Worm (Caenorhabditis elegans) whole organism, young adult: ENCODE results near the gene T07F8.4.
A peak's percentile ranks its signal among the peaks of the same experiment; 100 is the strongest.

Experiments used
- B0336.3 ChIP-seq: fragments of 200-800 bp; sonication (Bioruptor generic); IDR thresholded peaks from 2 replicates; pipeline ENCODE4 v1.3.6; 2022; ENCODE audit warnings: missing genetic modification characterization, missing compliant biosample characterization
- F10E7.11 ChIP-seq: sonication (generic microtip); optimal IDR thresholded peaks from 2 replicates; lab custom pipeline; 2017; ENCODE audit warnings: mild to moderate bottlenecking, missing genetic modification characterization, moderate library complexity, missing compliant biosample characterization
- F22D6.2 ChIP-seq: sonication (generic microtip); optimal IDR thresholded peaks from 2 replicates; lab custom pipeline; 2016; ENCODE audit warnings: mild to moderate bottlenecking, missing genetic modification characterization, missing compliant biosample characterization
- F23B12.7 ChIP-seq: sonication (generic microtip); optimal IDR thresholded peaks from 2 replicates; lab custom pipeline; 2017; ENCODE audit warnings: missing genetic modification characterization, mild to moderate bottlenecking, missing compliant biosample characterization, antibody characterized with exemption, moderate library complexity; ENCODE audit not compliant: insufficient read depth
- K11D2.4 ChIP-seq: fragments of 200-800 bp; sonication (Bioruptor generic); IDR thresholded peaks from 2 replicates; pipeline ENCODE4 v1.3.6; 2022; ENCODE audit warnings: missing genetic modification reagents, missing genetic modification characterization, missing compliant biosample characterization
- Y95B8A.8 ChIP-seq: fragments of 200-800 bp; sonication (Bioruptor generic); IDR thresholded peaks from 2 replicates; pipeline ENCODE4 v1.3.6; 2022; ENCODE audit warnings: missing genetic modification reagents, missing genetic modification characterization, missing compliant biosample characterization
- ama-1 ChIP-seq, 3 experiments: fragments of 150-350 bp in 1 of 3; sonication (generic microtip) in 2 of 3; optimal IDR thresholded peaks; 2 replicates each; lab custom pipeline; 2014 to 2018; ENCODE audit warnings: missing biosample characterization in 2 of 3, missing genetic modification characterization in 2 of 3, missing genetic modification reagents in 2 of 3
- aptf-2 ChIP-seq: fragments of 200-800 bp; sonication (Bioruptor generic); conservative IDR thresholded peaks from 2 replicates; pipeline ENCODE4 v1.3.6; 2022; ENCODE audit warnings: missing genetic modification reagents, missing genetic modification characterization, missing compliant biosample characterization
- attf-3 ChIP-seq: fragments of 200-800 bp; sonication (Bioruptor generic); conservative IDR thresholded peaks from 2 replicates; pipeline ENCODE4 v1.3.6; 2022; ENCODE audit warnings: missing genetic modification reagents, missing genetic modification characterization, missing compliant biosample characterization
- bed-1 ChIP-seq: fragments of 200-800 bp; sonication (Bioruptor generic); IDR thresholded peaks from 2 replicates; pipeline ENCODE4 v1.3.6; 2022; ENCODE audit warnings: missing genetic modification reagents, missing genetic modification characterization, missing compliant biosample characterization
- bed-2 ChIP-seq: fragments of 200-800 bp; sonication (Bioruptor generic); IDR thresholded peaks from 2 replicates; pipeline ENCODE4 v1.3.6; 2022; ENCODE audit warnings: missing genetic modification reagents, missing genetic modification characterization, missing compliant biosample characterization
- ceh-27 ChIP-seq: fragments of 200-800 bp; sonication (Bioruptor generic); optimal IDR thresholded peaks from 2 replicates; lab custom pipeline; 2018; ENCODE audit warnings: mild to moderate bottlenecking, missing genetic modification characterization, moderate library complexity, missing compliant biosample characterization
- dpl-1 ChIP-seq: fragments of 150-350 bp; optimal IDR thresholded peaks from 2 replicates; lab custom pipeline; 2014; ENCODE audit warnings: missing biosample characterization, missing genetic modification reagents, missing genetic modification characterization
- efl-1 ChIP-seq: fragments of 150-350 bp; optimal IDR thresholded peaks from 2 replicates; lab custom pipeline; 2014; ENCODE audit warnings: missing biosample characterization, missing genetic modification reagents, missing genetic modification characterization
- ekl-4 ChIP-seq: fragments of 200-800 bp; sonication (Bioruptor generic); IDR thresholded peaks from 2 replicates; pipeline ENCODE4 v1.3.6; 2022; ENCODE audit warnings: missing genetic modification reagents, missing genetic modification characterization, missing compliant biosample characterization
- fkh-3 ChIP-seq: sonication (generic microtip); optimal IDR thresholded peaks from 2 replicates; lab custom pipeline; 2016; ENCODE audit warnings: mild to moderate bottlenecking, missing genetic modification characterization, missing compliant biosample characterization
- him-1 ChIP-seq: sonication (generic microtip); optimal IDR thresholded peaks from 2 replicates; lab custom pipeline; 2016; ENCODE audit warnings: missing genotype, missing genetic modification reagents, missing genetic modification characterization, missing compliant biosample characterization
- hlh-26 ChIP-seq: fragments of 200-800 bp; sonication (Bioruptor generic); conservative IDR thresholded peaks from 2 replicates; pipeline ENCODE4 v1.3.6; 2022; ENCODE audit warnings: missing genetic modification reagents, missing genetic modification characterization, missing compliant biosample characterization
- hrde-1 ChIP-seq: sonication (generic microtip); optimal IDR thresholded peaks from 2 replicates; lab custom pipeline; 2016; ENCODE audit warnings: missing genetic modification characterization, mild to moderate bottlenecking, missing compliant biosample characterization, moderate library complexity, missing genotype, missing genetic modification reagents, borderline replicate concordance
- let-526 ChIP-seq: fragments of 200-800 bp; sonication (Bioruptor generic); IDR thresholded peaks from 2 replicates; pipeline ENCODE4 v1.3.6; 2022; ENCODE audit warnings: missing genetic modification reagents, missing genetic modification characterization, missing compliant biosample characterization
- lin-35 ChIP-seq, 3 experiments: fragments of 150-350 bp in 2 of 3; sonication (generic microtip) in 1 of 3; optimal IDR thresholded peaks; 2 replicates each; lab custom pipeline; 2014 to 2018; ENCODE audit warnings: missing biosample characterization in 3 of 3, missing genetic modification characterization in 3 of 3, missing genetic modification reagents in 3 of 3
- lin-54 ChIP-seq: fragments of 200-800 bp; sonication (Bioruptor generic); optimal IDR thresholded peaks from 2 replicates; lab custom pipeline; 2018; ENCODE audit warnings: mild to moderate bottlenecking, missing genetic modification characterization, missing compliant biosample characterization
- lsl-1 ChIP-seq: fragments of 200-800 bp; sonication (Bioruptor generic); optimal IDR thresholded peaks from 2 replicates; lab custom pipeline; 2018; ENCODE audit warnings: mild to moderate bottlenecking, missing genetic modification characterization, moderate library complexity, missing compliant biosample characterization
- madf-10 ChIP-seq: sonication (generic microtip); optimal IDR thresholded peaks from 2 replicates; lab custom pipeline; 2016; ENCODE audit warnings: mild to moderate bottlenecking, missing genetic modification characterization, missing compliant biosample characterization
- mcd-1 ChIP-seq: fragments of 200-800 bp; sonication (Bioruptor generic); IDR thresholded peaks from 2 replicates; pipeline ENCODE4 v1.3.6; 2022; ENCODE audit warnings: missing genetic modification reagents, missing genetic modification characterization, missing compliant biosample characterization
- mel-28 ChIP-seq: sonication (generic microtip); optimal IDR thresholded peaks from 2 replicates; lab custom pipeline; 2016; ENCODE audit warnings: borderline replicate concordance, mild to moderate bottlenecking, missing genetic modification characterization, missing compliant biosample characterization
- nfyb-1 ChIP-seq: fragments of 200-800 bp; sonication (Bioruptor generic); IDR thresholded peaks from 2 replicates; pipeline ENCODE4 v1.3.6; 2022; ENCODE audit warnings: missing genetic modification reagents, missing genetic modification characterization, missing compliant biosample characterization
- nhr-120 ChIP-seq: fragments of 200-800 bp; sonication (Bioruptor generic); IDR thresholded peaks from 2 replicates; pipeline ENCODE4 v1.3.6; 2022; ENCODE audit warnings: missing genetic modification characterization, missing compliant biosample characterization
- nhr-80 ChIP-seq: sonication (generic microtip); optimal IDR thresholded peaks from 2 replicates; lab custom pipeline; 2016; ENCODE audit warnings: missing genetic modification characterization, missing compliant biosample characterization
- pbrm-1 ChIP-seq: fragments of 200-800 bp; sonication (Bioruptor generic); IDR thresholded peaks from 2 replicates; pipeline ENCODE4 v1.3.6; 2022; ENCODE audit warnings: missing genetic modification reagents, missing genetic modification characterization, missing compliant biosample characterization
- snpc-1.1 ChIP-seq: sonication (generic microtip); optimal IDR thresholded peaks from 2 replicates; lab custom pipeline; 2017; ENCODE audit warnings: missing genetic modification characterization, mild to moderate bottlenecking, missing compliant biosample characterization, antibody characterized with exemption, moderate library complexity, missing genotype, missing genetic modification reagents; ENCODE audit not compliant: insufficient read depth
- snpc-1.3 ChIP-seq: sonication (generic microtip); optimal IDR thresholded peaks from 2 replicates; lab custom pipeline; 2017; ENCODE audit warnings: missing genetic modification characterization, mild to moderate bottlenecking, missing compliant biosample characterization, antibody characterized with exemption, moderate library complexity, missing genotype, missing genetic modification reagents; ENCODE audit not compliant: insufficient read depth
- unc-62 ChIP-seq: fragments of 150-350 bp; optimal IDR thresholded peaks from 2 replicates; lab custom pipeline; 2014; ENCODE audit warnings: missing biosample characterization, missing genetic modification reagents, missing genetic modification characterization
- ztf-26 ChIP-seq: sonication (generic microtip); optimal IDR thresholded peaks from 2 replicates; lab custom pipeline; 2017; ENCODE audit warnings: missing genetic modification characterization, missing compliant biosample characterization

The T07F8.4 gene

DNA sequence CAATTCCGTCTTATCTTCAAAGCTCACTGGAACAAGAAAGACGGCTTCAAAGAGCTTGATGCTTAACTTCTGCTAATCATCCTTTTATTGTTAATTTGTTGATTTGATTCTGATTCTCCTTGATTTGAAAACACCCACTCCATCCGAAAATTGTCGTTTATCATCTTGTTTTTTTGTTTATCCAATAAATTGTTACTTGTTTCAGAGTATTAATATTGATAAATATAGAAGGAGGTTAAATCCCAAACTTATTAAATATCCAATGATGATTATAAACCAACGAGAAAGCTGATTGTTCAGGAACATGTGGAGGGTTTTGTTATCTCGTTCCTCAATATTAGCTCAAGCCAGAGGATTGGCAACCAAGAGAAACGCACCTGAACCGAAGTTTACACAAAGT lies 19.1 kb downstream of the T07F8.4 start, which contains the start of gene F10E7.6:
Gene F10E7.6, plus strand, starts transcription at position 301 of the 400 bp plus-strand sequence.
- TF ChIP-seq F22D6.2 (tag; lab: Kevin White, UChicago) (no peak), efl-1 (no peak), ama-1 (optimal IDR thresholded peaks at IDR 0.05; lab: Kevin White, UChicago) (no peak), ama-1 (GFP tag; optimal IDR thresholded peaks at IDR 0.05; lab: Kevin White, UChicago) (no peak), K11D2.4 (no peak), bed-1 (GFP tag; lab: Robert Waterston, UW) (no peak), unc-62 (GFP tag; lab: Kevin White, UChicago) (no peak), ztf-26 (tag; lab: Kevin White, UChicago) (no peak), snpc-1.1 (tag; lab: Kevin White, UChicago) (no peak), ceh-27 (GFP tag; lab: Kevin White, UChicago) (no peak)

DNA sequence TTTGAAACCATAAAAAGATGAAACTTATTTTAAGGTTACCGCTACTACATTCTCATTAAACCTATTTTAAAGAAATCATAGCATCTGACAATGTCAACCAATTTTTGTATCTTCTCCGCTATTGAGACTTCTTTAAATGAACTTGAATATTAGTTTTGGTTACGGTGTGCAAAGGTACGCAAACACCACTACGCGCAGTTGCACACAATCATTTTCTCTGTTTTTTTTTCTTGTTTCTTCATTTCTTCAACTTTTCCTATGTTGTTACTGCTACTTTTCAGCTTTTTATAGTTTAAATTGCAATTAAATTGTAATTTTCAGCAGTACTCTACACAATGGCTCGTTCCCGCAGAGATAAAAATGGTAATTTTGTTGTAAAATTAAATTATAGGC lies 20.2 kb downstream of the T07F8.4 start, which contains the start of gene F10E7.5:
Gene F10E7.5, plus strand, starts transcription at position 322 of the 393 bp plus-strand sequence.
- no peak for TF ChIP-seq bed-2 (GFP tag; lab: Robert Waterston, UW)
- peak; percentile 65 for TF ChIP-seq attf-3 (GFP tag; lab: Robert Waterston, UW)
- TF ChIP-seq lin-35 (GFP tag; optimal IDR thresholded peaks at IDR 0.05; lab: Kevin White, UChicago), result peak in 1 of 3 experiments; percentile 50
- TF ChIP-seq madf-10 (tag; lab: Kevin White, UChicago), result no peak
- TF ChIP-seq ztf-26 (tag; lab: Kevin White, UChicago), result no peak
- no peak for TF ChIP-seq let-526 (GFP tag; lab: Robert Waterston, UW)
- no peak for TF ChIP-seq ekl-4 (GFP tag; lab: Robert Waterston, UW)
- no peak for TF ChIP-seq mcd-1
- TF ChIP-seq nhr-120 (GFP tag; lab: Robert Waterston, UW), result no peak
- no peak for TF ChIP-seq aptf-2 (GFP tag; lab: Robert Waterston, UW)
- no peak for TF ChIP-seq hrde-1 (tag; lab: Kevin White, UChicago)
- peak; percentile 74 for TF ChIP-seq lsl-1 (GFP tag; lab: Kevin White, UChicago)
- TF ChIP-seq Y95B8A.8 (GFP tag; lab: Robert Waterston, UW), result no peak
- no peak for TF ChIP-seq snpc-1.3 (tag; lab: Kevin White, UChicago)
- TF ChIP-seq fkh-3 (tag; lab: Kevin White, UChicago), result no peak
- no peak for TF ChIP-seq dpl-1 (GFP tag; lab: Kevin White, UChicago)
- no peak for TF ChIP-seq nhr-80 (tag; lab: Kevin White, UChicago)
- peak; percentile 23 for TF ChIP-seq F23B12.7 (tag; lab: Kevin White, UChicago)
- TF ChIP-seq nfyb-1 (GFP tag; lab: Robert Waterston, UW), result no peak
- TF ChIP-seq lin-54 (GFP tag; lab: Kevin White, UChicago), result no peak
- TF ChIP-seq him-1 (tag; lab: Kevin White, UChicago), result peak; percentile 23
- TF ChIP-seq B0336.3 (GFP tag; lab: Robert Waterston, UW), result no peak

DNA sequence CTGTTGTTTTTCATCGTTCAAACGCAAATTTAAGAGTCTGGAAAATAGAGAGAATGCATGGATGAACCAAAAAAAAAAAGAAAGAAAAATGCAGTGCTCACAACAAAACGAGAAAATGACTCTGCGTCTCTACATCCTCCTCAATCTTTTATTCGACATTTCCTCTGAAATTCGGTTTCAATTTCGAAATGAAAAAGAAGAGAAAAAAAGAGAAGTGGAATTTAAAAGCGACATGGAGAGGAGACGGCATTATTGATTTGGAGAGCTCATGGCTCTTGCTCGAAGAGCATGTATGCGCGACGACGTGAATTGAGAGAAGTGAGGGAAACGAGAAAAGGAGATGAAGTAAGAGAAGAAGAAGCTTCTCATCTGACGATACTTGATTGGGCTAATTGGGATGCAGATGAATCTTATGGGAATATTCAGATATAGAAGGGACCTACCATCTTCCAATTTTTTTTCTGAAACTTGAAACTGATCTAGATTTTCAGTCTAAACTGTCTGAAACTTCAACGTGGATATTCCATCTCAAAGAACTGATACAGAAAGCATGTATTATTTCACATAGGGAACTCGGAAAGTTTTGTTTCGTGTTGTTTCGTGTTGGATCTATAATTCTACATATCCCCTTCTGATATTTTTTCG lies 20.7 kb downstream of the T07F8.4 start:
- TF ChIP-seq hlh-26 (GFP tag; lab: Robert Waterston, UW) (no peak), F10E7.11 (peak; percentile 21), mel-28 (tag; lab: Kevin White, UChicago) (no peak), pbrm-1 (no peak)
